Worm (Caenorhabditis elegans): ENCODE results near the gene C08G5.7.

The C08G5.7 gene

DNA sequence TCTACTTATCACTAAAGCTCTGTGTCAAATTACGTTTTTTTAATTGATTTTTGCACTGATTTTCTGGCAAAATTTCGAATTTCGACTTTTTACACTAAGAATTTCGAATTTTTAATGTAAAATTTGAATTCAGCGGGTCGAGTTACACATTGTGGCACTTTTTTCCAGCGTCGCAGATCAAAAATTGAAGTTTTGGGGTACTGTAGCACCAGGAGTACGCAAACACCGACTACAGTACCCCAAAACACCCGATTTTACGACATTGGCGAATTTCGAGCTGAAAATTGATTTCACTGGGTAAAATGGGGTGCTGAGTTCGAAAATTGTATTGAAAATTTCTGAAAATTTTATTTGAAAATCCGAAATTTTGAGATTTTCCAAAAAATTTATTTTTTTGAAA, 32.7 kb downstream of the C08G5.7 start:
- TF ChIP-seq egl-13 (tag; optimal IDR thresholded peaks at IDR 0.05) (no peak), ceh-63 (GFP tag; optimal IDR thresholded peaks at IDR 0.05) (no peak), blmp-1 (tag; optimal IDR thresholded peaks at IDR 0.05) (no peak), fos-1 (tag; optimal IDR thresholded peaks at IDR 0.05) (no peak), pqm-1 (tag; optimal IDR thresholded peaks at IDR 0.05) (no peak), ama-1 (optimal IDR thresholded peaks at IDR 0.05) (no peak), sptf-1 (tag; optimal IDR thresholded peaks at IDR 0.05) (no peak), C04F5.9 (tag; optimal IDR thresholded peaks at IDR 0.05) (no peak), C34B4.2 (tag; optimal IDR thresholded peaks at IDR 0.05) (no peak), alr-1 (tag; optimal IDR thresholded peaks at IDR 0.05; ENCODE audit: borderline replicate concordance) (no peak), lin-13 (GFP tag; optimal IDR thresholded peaks at IDR 0.05) (peak; percentile 8), ztf-11 (tag; optimal IDR thresholded peaks at IDR 0.05) (no peak), lin-14 (GFP tag; optimal IDR thresholded peaks at IDR 0.05) (no peak), ceh-90 (tag; optimal IDR thresholded peaks at IDR 0.05) (no peak), unc-30 (tag; optimal IDR thresholded peaks at IDR 0.05) (no peak), lsy-2 (tag; optimal IDR thresholded peaks at IDR 0.05) (peak; percentile 56 to 66), nhr-71 (tag; optimal IDR thresholded peaks at IDR 0.05) (no peak), mdl-1 (tag; optimal IDR thresholded peaks at IDR 0.05) (no peak), F16B12.6 (tag; optimal IDR thresholded peaks at IDR 0.05) (no peak), snu-23 (GFP tag; optimal IDR thresholded peaks at IDR 0.05) (no peak), nhr-11 (tag; optimal IDR thresholded peaks at IDR 0.05) (no peak), nhr-85 (tag) (peak; percentile 33), ces-1 (GFP tag; optimal IDR thresholded peaks at IDR 0.05) (no peak), nhr-28 (tag; optimal IDR thresholded peaks at IDR 0.05) (no peak), ceh-8 (GFP tag; optimal IDR thresholded peaks at IDR 0.05) (no peak), unc-130 (tag; optimal IDR thresholded peaks at IDR 0.05) (no peak), mef-2 (tag; optimal IDR thresholded peaks at IDR 0.05) (no peak), efl-1 (optimal IDR thresholded peaks at IDR 0.05) (no peak), efl-1 (GFP tag; optimal IDR thresholded peaks at IDR 0.05 in 1 of 2) (peak in 1 of 2 experiments; percentile 54), nhr-84 (tag; optimal IDR thresholded peaks at IDR 0.05) (no peak), lin-35 (GFP tag; optimal IDR thresholded peaks at IDR 0.05) (no peak), C16A3.4 (tag; optimal IDR thresholded peaks at IDR 0.05) (no peak), nhr-20 (tag; optimal IDR thresholded peaks at IDR 0.05) (no peak)

DNA sequence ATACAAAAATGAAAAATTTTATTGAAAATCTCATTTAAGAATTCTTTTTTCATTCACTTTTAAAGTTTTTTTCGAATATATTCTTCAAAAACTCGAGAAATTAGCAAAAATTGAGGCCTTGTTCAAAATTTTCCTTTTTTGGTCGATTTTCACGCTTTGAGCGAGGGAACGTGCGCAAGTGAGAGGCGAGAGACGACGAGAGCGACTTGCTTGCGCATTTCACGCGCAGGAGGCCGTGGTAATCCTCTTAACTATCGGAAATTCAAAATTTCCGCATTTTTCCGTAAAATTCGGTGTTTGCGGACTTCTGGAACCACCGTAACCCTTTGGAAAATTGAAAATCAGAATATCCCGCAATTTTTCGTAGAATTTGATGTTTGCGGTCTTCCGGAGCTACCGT, 35.2 kb downstream of the C08G5.7 start:
- TF ChIP-seq lin-15B (tag; optimal IDR thresholded peaks at IDR 0.05) (no peak), lsy-2 (tag; optimal IDR thresholded peaks at IDR 0.05) (peak in 1 of 2 experiments; percentile 13), nhr-19 (GFP tag; conservative IDR thresholded peaks at IDR 0.05) (no peak), Y116A8C.19 (tag; optimal IDR thresholded peaks at IDR 0.05; ENCODE audit: borderline replicate concordance) (no peak), nhr-84 (tag; optimal IDR thresholded peaks at IDR 0.05) (no peak), isw-1 (GFP tag; IDR thresholded peaks at IDR 0.05) (no peak), unc-130 (tag; optimal IDR thresholded peaks at IDR 0.05) (no peak), C16A3.4 (tag; optimal IDR thresholded peaks at IDR 0.05) (no peak), mdl-1 (tag; optimal IDR thresholded peaks at IDR 0.05) (no peak), mef-2 (tag; optimal IDR thresholded peaks at IDR 0.05) (no peak), vab-15 (tag; optimal IDR thresholded peaks at IDR 0.05) (no peak), ces-1 (GFP tag; optimal IDR thresholded peaks at IDR 0.05) (no peak), egl-27 (tag; optimal IDR thresholded peaks at IDR 0.05) (no peak), swsn-7 (tag; optimal IDR thresholded peaks at IDR 0.05) (no peak), nhr-71 (tag; optimal IDR thresholded peaks at IDR 0.05) (peak; percentile 11), tlp-1 (tag; optimal IDR thresholded peaks at IDR 0.05) (no peak), efl-1 (optimal IDR thresholded peaks at IDR 0.05) (peak in 1 of 2 experiments; percentile 43), efl-1 (GFP tag; optimal IDR thresholded peaks at IDR 0.05 in 1 of 2) (peak; percentile 29 to 94), aly-2 (tag; optimal IDR thresholded peaks at IDR 0.05) (no peak), dpl-1 (GFP tag; optimal IDR thresholded peaks at IDR 0.05) (peak in 2 of 3 experiments; percentile 12 to 16), jun-1 (tag; optimal IDR thresholded peaks at IDR 0.05) (no peak), ets-5 (GFP tag; IDR thresholded peaks at IDR 0.05) (no peak), aha-1 (tag; optimal IDR thresholded peaks at IDR 0.05) (no peak), nhr-47 (tag; optimal IDR thresholded peaks at IDR 0.05) (peak; percentile 39), grh-1 (GFP tag; IDR thresholded peaks at IDR 0.05) (no peak; the same call in 1 of the 2 replicates)
